Fruit fly (Drosophila melanogaster) Kc167 (cell line): Measurements from ENCODE around the gene Jon65Ai.

Source experiments
- Myc ChIP-seq: fragments of >200 bp; optimal IDR thresholded peaks from 2 replicates; lab custom pipeline; 2017; ENCODE audit warnings: missing external identifiers
- Sin3A ChIP-seq: fragments of >200 bp; optimal IDR thresholded peaks from 2 replicates; lab custom pipeline; 2018; ENCODE audit warnings: missing external identifiers
- h ChIP-seq: fragments of >200 bp; optimal IDR thresholded peaks from 3 replicates; lab custom pipeline; 2018; ENCODE audit warnings: missing external identifiers
- insv ChIP-seq: fragments of >200 bp; optimal IDR thresholded peaks from 3 replicates; lab custom pipeline; 2018; ENCODE audit warnings: missing external identifiers
- psq ChIP-seq: fragments of >200 bp; optimal IDR thresholded peaks from 2 replicates; lab custom pipeline; 2017; ENCODE audit warnings: missing external identifiers
- ttk ChIP-seq: sonication (Bioruptor generic); optimal IDR thresholded peaks from 2 replicates; lab custom pipeline; 2017; ENCODE audit warnings: missing external identifiers

dm6 chr3L:6034916-6035315, 19.3 kb downstream of the Jon65Ai start, which contains the start of gene yip7:
- no peak for TF ChIP-seq insv (lab: Kevin White, UChicago)
- TF ChIP-seq h (lab: Kevin White, UChicago), result no peak
- no peak for TF ChIP-seq psq (lab: Kevin White, UChicago)
- no peak for TF ChIP-seq Myc (lab: Kevin White, UChicago)
- no peak for TF ChIP-seq Sin3A
- TF ChIP-seq ttk (lab: Kevin White, UChicago), result no peak
